Worm (Caenorhabditis elegans) whole organism, L1 larva: ENCODE results near the gene hen-1.
A peak's percentile ranks its signal among the peaks of the same experiment; 100 is the strongest.

Experiments used
- C16A3.4 ChIP-seq: fragments of 150-350 bp; optimal IDR thresholded peaks from 2 replicates; lab custom pipeline; 2014; ENCODE audit warnings: missing biosample characterization, missing genetic modification characterization
- C34B4.2 ChIP-seq: sonication (generic microtip); optimal IDR thresholded peaks from 2 replicates; lab custom pipeline; 2017; ENCODE audit warnings: mild to moderate bottlenecking, missing genetic modification characterization, missing compliant biosample characterization
- ama-1 ChIP-seq: fragments of 150-350 bp; optimal IDR thresholded peaks from 2 replicates; lab custom pipeline; 2014
- ceh-8 ChIP-seq: fragments of 200-800 bp; sonication (Bioruptor generic); optimal IDR thresholded peaks from 2 replicates; lab custom pipeline; 2018; ENCODE audit warnings: mild to moderate bottlenecking, missing genetic modification characterization, moderate library complexity, missing compliant biosample characterization
- ceh-90 ChIP-seq: sonication (generic microtip); optimal IDR thresholded peaks from 2 replicates; lab custom pipeline; 2016; ENCODE audit warnings: missing genetic modification characterization, missing compliant biosample characterization
- dsc-1 ChIP-seq: sonication (generic microtip); optimal IDR thresholded peaks from 2 replicates; lab custom pipeline; 2016; ENCODE audit warnings: mild to moderate bottlenecking, missing genetic modification characterization, missing compliant biosample characterization
- egl-13 ChIP-seq: sonication (generic microtip); optimal IDR thresholded peaks from 2 replicates; lab custom pipeline; 2016; ENCODE audit warnings: missing genotype, missing genetic modification reagents, missing genetic modification characterization, missing compliant biosample characterization
- egl-27 ChIP-seq, 2 experiments: fragments of 150-350 bp in 1 of 2; sonication (generic microtip); optimal IDR thresholded peaks; 3 replicates each; lab custom pipeline; 2017 to 2018; ENCODE audit warnings: missing biosample characterization in 2 of 2, missing genetic modification characterization in 2 of 2, missing genetic modification reagents in 2 of 2
- elt-2 ChIP-seq: sonication (generic microtip); optimal IDR thresholded peaks from 2 replicates; lab custom pipeline; 2016; ENCODE audit warnings: missing genetic modification characterization, mild to moderate bottlenecking, inconsistent platforms, missing compliant biosample characterization, missing genetic modification reagents
- elt-3 ChIP-seq, 6 experiments: fragments of 150-350 bp in 1 of 6; sonication (generic microtip); optimal IDR thresholded peaks; 2 replicates each; lab custom pipeline; 2017 to 2018; ENCODE audit warnings: missing biosample characterization in 6 of 6, missing genetic modification characterization in 6 of 6, inconsistent platforms in 1 of 6
- ets-5 ChIP-seq: fragments of 200-800 bp; sonication (Bioruptor generic); IDR thresholded peaks from 2 replicates; pipeline ENCODE4 v1.3.6; 2022; ENCODE audit warnings: missing genetic modification characterization, missing compliant biosample characterization
- fkh-10 ChIP-seq: sonication (generic microtip); optimal IDR thresholded peaks from 2 replicates; lab custom pipeline; 2017; ENCODE audit warnings: missing biosample characterization, missing genetic modification reagents, missing genetic modification characterization
- hlh-17 ChIP-seq: fragments of 200-800 bp; sonication (Bioruptor generic); optimal IDR thresholded peaks from 2 replicates; lab custom pipeline; 2018; ENCODE audit warnings: missing genetic modification characterization, mild to moderate bottlenecking, missing compliant biosample characterization, moderate library complexity, borderline replicate concordance
- hpl-2 ChIP-seq: fragments of 150-350 bp; optimal IDR thresholded peaks from 2 replicates; lab custom pipeline; 2014; ENCODE audit warnings: missing biosample characterization, missing genetic modification reagents, missing genetic modification characterization
- irx-1 ChIP-seq: sonication (generic microtip); optimal IDR thresholded peaks from 2 replicates; lab custom pipeline; 2016; ENCODE audit warnings: missing genetic modification characterization, missing compliant biosample characterization
- isw-1 ChIP-seq: fragments of 200-800 bp; sonication (Bioruptor generic); IDR thresholded peaks from 2 replicates; pipeline ENCODE4 v1.3.6; 2022; ENCODE audit warnings: missing genetic modification characterization, missing compliant biosample characterization
- jun-1 ChIP-seq: fragments of 150-350 bp; optimal IDR thresholded peaks from 2 replicates; lab custom pipeline; 2014; ENCODE audit warnings: missing biosample characterization, missing genetic modification reagents, missing genetic modification characterization
- lin-13 ChIP-seq: fragments of 150-350 bp; optimal IDR thresholded peaks from 2 replicates; lab custom pipeline; 2014; ENCODE audit warnings: missing biosample characterization, missing genetic modification reagents, missing genetic modification characterization
- lin-39 ChIP-seq: fragments of 150-350 bp; optimal IDR thresholded peaks from 2 replicates; lab custom pipeline; 2014; ENCODE audit warnings: missing biosample characterization, missing genetic modification reagents, missing genetic modification characterization
- lir-3 ChIP-seq: sonication (generic microtip); optimal IDR thresholded peaks from 2 replicates; lab custom pipeline; 2016; ENCODE audit warnings: mild to moderate bottlenecking, missing genetic modification characterization, moderate library complexity, missing compliant biosample characterization; ENCODE audit not compliant: poor library complexity
- lsy-2 ChIP-seq, 2 experiments: fragments of 150-350 bp; optimal IDR thresholded peaks; 2 replicates each; lab custom pipeline; 2014; ENCODE audit warnings: missing biosample characterization in 2 of 2, missing genetic modification characterization in 2 of 2
- mdl-1 ChIP-seq, 2 experiments: fragments of 150-350 bp; optimal IDR thresholded peaks; 2 replicates each; lab custom pipeline; 2014 to 2017; ENCODE audit warnings: missing biosample characterization in 2 of 2, missing genetic modification characterization in 2 of 2, inconsistent platforms in 1 of 2
- nhr-12 ChIP-seq: sonication (generic microtip); optimal IDR thresholded peaks from 2 replicates; lab custom pipeline; 2017; ENCODE audit warnings: missing biosample characterization, missing genetic modification characterization
- nhr-19 ChIP-seq: fragments of 200-800 bp; sonication (Bioruptor generic); conservative IDR thresholded peaks from 2 replicates; pipeline ENCODE4 v1.3.6; 2022; ENCODE audit warnings: missing genetic modification characterization, missing compliant biosample characterization
- nhr-28 ChIP-seq: fragments of 150-350 bp; optimal IDR thresholded peaks from 2 replicates; lab custom pipeline; 2014; ENCODE audit warnings: missing biosample characterization, missing genetic modification characterization
- nhr-47 ChIP-seq: sonication (generic microtip); optimal IDR thresholded peaks from 2 replicates; lab custom pipeline; 2016; ENCODE audit warnings: mild to moderate bottlenecking, missing genetic modification characterization, moderate library complexity, missing compliant biosample characterization
- nhr-90 ChIP-seq: sonication (generic microtip); optimal IDR thresholded peaks from 2 replicates; lab custom pipeline; 2016; ENCODE audit warnings: mild to moderate bottlenecking, missing genetic modification characterization, missing compliant biosample characterization; ENCODE audit not compliant: poor library complexity
- pag-3 ChIP-seq: sonication (generic microtip); optimal IDR thresholded peaks from 2 replicates; lab custom pipeline; 2017; ENCODE audit warnings: missing genetic modification characterization, mild to moderate bottlenecking, missing compliant biosample characterization, antibody characterized with exemption, borderline replicate concordance; ENCODE audit not compliant: insufficient read depth
- pax-3 ChIP-seq: fragments of 200-800 bp; sonication (Bioruptor generic); optimal IDR thresholded peaks from 2 replicates; lab custom pipeline; 2018; ENCODE audit warnings: mild to moderate bottlenecking, missing genetic modification characterization, moderate library complexity, missing compliant biosample characterization
- rnt-1 ChIP-seq: sonication (generic microtip); optimal IDR thresholded peaks from 2 replicates; lab custom pipeline; 2016; ENCODE audit warnings: mild to moderate bottlenecking, missing genetic modification characterization, moderate library complexity, missing compliant biosample characterization
- skn-1 ChIP-seq: fragments of 150-350 bp; optimal IDR thresholded peaks from 2 replicates; lab custom pipeline; 2014; ENCODE audit warnings: missing biosample characterization, missing genetic modification characterization
- snpc-4 ChIP-seq: fragments of 150-350 bp; optimal IDR thresholded peaks from 2 replicates; lab custom pipeline; 2014; ENCODE audit warnings: missing biosample characterization, missing genetic modification characterization
- sptf-1 ChIP-seq: fragments of 150-350 bp; optimal IDR thresholded peaks from 2 replicates; lab custom pipeline; 2014; ENCODE audit warnings: missing biosample characterization, missing genetic modification characterization
- tbx-2 ChIP-seq: sonication (generic microtip); optimal IDR thresholded peaks from 2 replicates; lab custom pipeline; 2016; ENCODE audit warnings: missing genetic modification characterization, missing compliant biosample characterization
- unc-130 ChIP-seq: fragments of 150-350 bp; optimal IDR thresholded peaks from 2 replicates; lab custom pipeline; 2017; ENCODE audit warnings: missing biosample characterization, missing genetic modification characterization, inconsistent platforms
- unc-30 ChIP-seq: sonication (generic microtip); optimal IDR thresholded peaks from 2 replicates; lab custom pipeline; 2017; ENCODE audit warnings: missing biosample characterization, missing genetic modification characterization
- unc-86 ChIP-seq: sonication (generic microtip); optimal IDR thresholded peaks from 2 replicates; lab custom pipeline; 2016; ENCODE audit warnings: missing genetic modification characterization, missing compliant biosample characterization
- vab-15 ChIP-seq: sonication (generic microtip); optimal IDR thresholded peaks from 2 replicates; lab custom pipeline; 2017; ENCODE audit warnings: missing genotype, mild to moderate bottlenecking, missing genetic modification characterization, missing compliant biosample characterization
- xbp-1 ChIP-seq: sonication (generic microtip); optimal IDR thresholded peaks from 2 replicates; lab custom pipeline; 2016; ENCODE audit warnings: missing genetic modification characterization, missing compliant biosample characterization
- ztf-11 ChIP-seq, 2 experiments: sonication (generic microtip); optimal IDR thresholded peaks; 2 replicates each; lab custom pipeline; 2016 to 2017; ENCODE audit warnings: missing genetic modification characterization in 2 of 2, missing biosample characterization in 1 of 2, missing compliant biosample characterization in 1 of 2
- ztf-4 ChIP-seq: fragments of 150-350 bp; optimal IDR thresholded peaks from 2 replicates; lab custom pipeline; 2014; ENCODE audit warnings: missing biosample characterization, missing genetic modification characterization

Gene hen-1

ce11 chrX:7068400-7068799, 48.4 kb downstream of the hen-1 start, which contains the start of gene pdi-6 (continued):
- TF ChIP-seq vab-15 (tag; lab: Kevin White, UChicago): peak; percentile 66
- peak; percentile 53 for TF ChIP-seq hpl-2 (GFP tag; lab: Kevin White, UChicago)
- peak in 1 of 2 experiments; percentile 75 for TF ChIP-seq egl-27 (tag; optimal IDR thresholded peaks at IDR 0.05; lab: Kevin White, UChicago)
- peak; percentile 96 for TF ChIP-seq rnt-1 (tag; lab: Kevin White, UChicago)
- TF ChIP-seq skn-1 (tag; lab: Kevin White, UChicago): peak; percentile 86
- TF ChIP-seq unc-30 (tag; lab: Kevin White, UChicago): no peak
- no peak for TF ChIP-seq C34B4.2 (tag; lab: Kevin White, UChicago)
- peak in 1 of 2 experiments; percentile 91 for TF ChIP-seq mdl-1 (tag; optimal IDR thresholded peaks at IDR 0.05; lab: Kevin White, UChicago)
- no peak for TF ChIP-seq ets-5 (GFP tag; lab: Robert Waterston, UW)
- TF ChIP-seq ama-1 (lab: Kevin White, UChicago): no peak
- TF ChIP-seq nhr-19: peak; percentile 90
- no peak for TF ChIP-seq ceh-8 (GFP tag; lab: Kevin White, UChicago)
- TF ChIP-seq lin-39 (tag; lab: Kevin White, UChicago): peak; percentile 57
- no peak for TF ChIP-seq nhr-28 (tag; lab: Kevin White, UChicago)
- peak; percentile 88 for TF ChIP-seq nhr-47 (tag; lab: Kevin White, UChicago)
- peak; percentile 81 for TF ChIP-seq isw-1 (GFP tag; lab: Robert Waterston, UW)
- TF ChIP-seq jun-1 (tag; lab: Kevin White, UChicago): peak; percentile 89
- TF ChIP-seq xbp-1 (tag; lab: Kevin White, UChicago): peak; percentile 100
- peak; percentile 81 for TF ChIP-seq elt-2 (tag; lab: Kevin White, UChicago)
- TF ChIP-seq ceh-90 (tag; lab: Kevin White, UChicago): peak; percentile 77
- TF ChIP-seq lir-3 (tag; lab: Kevin White, UChicago): peak; percentile 90
- TF ChIP-seq hlh-17: no peak
- no peak for TF ChIP-seq pag-3 (tag; lab: Kevin White, UChicago)
- peak; percentile 81 for TF ChIP-seq pax-3
- peak; percentile 32 for TF ChIP-seq ztf-4 (tag; lab: Kevin White, UChicago)
- TF ChIP-seq dsc-1 (tag; lab: Kevin White, UChicago): no peak
- TF ChIP-seq ztf-11 (tag; optimal IDR thresholded peaks at IDR 0.05; lab: Kevin White, UChicago): peak in 1 of 2 experiments; percentile 81
- TF ChIP-seq lin-13: peak; percentile 91
- TF ChIP-seq nhr-12 (tag; lab: Kevin White, UChicago): no peak
- TF ChIP-seq snpc-4 (tag; lab: Kevin White, UChicago): peak; percentile 70
- peak in 5 of 6 experiments; percentile 86 to 95 (median 90) for TF ChIP-seq elt-3 (tag; optimal IDR thresholded peaks at IDR 0.05; lab: Kevin White, UChicago)
- peak; percentile 88 for TF ChIP-seq tbx-2 (tag; lab: Kevin White, UChicago)
- TF ChIP-seq egl-13 (tag; lab: Kevin White, UChicago): peak; percentile 78
- peak; percentile 54 for TF ChIP-seq unc-86 (tag; lab: Kevin White, UChicago)
- peak; percentile 74 for TF ChIP-seq irx-1 (tag; lab: Kevin White, UChicago)
- peak; percentile 58 for TF ChIP-seq unc-130 (tag; lab: Kevin White, UChicago)
- no peak for TF ChIP-seq sptf-1
- peak; percentile 92 for TF ChIP-seq C16A3.4 (tag; lab: Kevin White, UChicago)
- peak; percentile 13 for TF ChIP-seq fkh-10 (GFP tag; lab: Kevin White, UChicago)
- peak; percentile 83 to 89 for TF ChIP-seq lsy-2 (tag; optimal IDR thresholded peaks at IDR 0.05; lab: Kevin White, UChicago)
- peak; percentile 92 for TF ChIP-seq nhr-90 (tag; lab: Kevin White, UChicago)
